Fruit fly (Drosophila melanogaster) whole organism, embryonic: ENCODE results near the gene Tim13.

Experiments
- C15 ChIP-seq: fragments of 200-800 bp; sonication (Bioruptor generic); IDR thresholded peaks from 3 replicates; pipeline ENCODE4 v1.3.6; 2022; ENCODE audit warnings: missing biosample characterization, missing genetic modification characterization
- CG10274 ChIP-seq: fragments of 200-800 bp; sonication (Bioruptor generic); optimal IDR thresholded peaks from 3 replicates; lab custom pipeline; 2017; ENCODE audit warnings: missing biosample characterization, mild to moderate bottlenecking, missing genetic modification characterization
- CG10321 ChIP-seq: fragments of 200-800 bp; sonication (Bioruptor generic); IDR thresholded peaks from 2 replicates; pipeline ENCODE4 v1.3.6; 2022; ENCODE audit warnings: missing biosample characterization, missing genetic modification characterization
- CG12155 ChIP-seq: fragments of 200-800 bp; sonication (Bioruptor generic); optimal IDR thresholded peaks from 3 replicates; lab custom pipeline; 2016; ENCODE audit warnings: missing biosample characterization, missing genetic modification characterization
- CG12769 ChIP-seq: fragments of 200-800 bp; sonication (Bioruptor generic); optimal IDR thresholded peaks from 2 replicates; lab custom pipeline; 2019; ENCODE audit warnings: missing biosample characterization, mild to moderate bottlenecking, missing genetic modification characterization, moderate library complexity
- CG12942 ChIP-seq: fragments of 200-800 bp; sonication (Bioruptor generic); optimal IDR thresholded peaks from 3 replicates; lab custom pipeline; 2016; ENCODE audit warnings: missing biosample characterization, missing genetic modification characterization
- CG13287 ChIP-seq: fragments of 200-800 bp; sonication (Bioruptor generic); IDR thresholded peaks from 2 replicates; pipeline ENCODE4 v1.3.6; 2022; ENCODE audit warnings: missing biosample characterization, missing genetic modification characterization; ENCODE audit not compliant: partially characterized antibody
- CG13894 ChIP-seq: fragments of 200-800 bp; sonication (Bioruptor generic); optimal IDR thresholded peaks from 3 replicates; lab custom pipeline; 2018; ENCODE audit warnings: missing biosample characterization, mild to moderate bottlenecking, missing genetic modification characterization, moderate library complexity
- CG14710 ChIP-seq: fragments of 200-800 bp; sonication (Bioruptor generic); optimal IDR thresholded peaks from 3 replicates; lab custom pipeline; 2019; ENCODE audit warnings: missing biosample characterization, mild to moderate bottlenecking, missing genetic modification characterization, moderate library complexity
- CG14965 ChIP-seq: fragments of 200-800 bp; sonication (Bioruptor generic); optimal IDR thresholded peaks from 2 replicates; lab custom pipeline; 2016; ENCODE audit warnings: missing biosample characterization, missing genetic modification characterization, borderline replicate concordance
- CG15479 ChIP-seq: fragments of 200-800 bp; sonication (Bioruptor generic); optimal IDR thresholded peaks from 3 replicates; lab custom pipeline; 2019; ENCODE audit warnings: missing biosample characterization, mild to moderate bottlenecking, missing genetic modification characterization, moderate library complexity
- CG1792 ChIP-seq: fragments of 200-800 bp; sonication (Bioruptor generic); optimal IDR thresholded peaks from 2 replicates; lab custom pipeline; 2016; ENCODE audit warnings: missing biosample characterization, missing genetic modification characterization
- CG1832 ChIP-seq: fragments of 200-800 bp; sonication (Bioruptor generic); optimal IDR thresholded peaks from 2 replicates; lab custom pipeline; 2017; ENCODE audit warnings: missing biosample characterization, mild to moderate bottlenecking, missing genetic modification characterization, inconsistent platforms
- CG18599 ChIP-seq: fragments of 200-800 bp; sonication (Bioruptor generic); optimal IDR thresholded peaks from 3 replicates; lab custom pipeline; 2017; ENCODE audit warnings: missing biosample characterization, missing genetic modification characterization, mild to moderate bottlenecking, moderate library complexity, missing genetic modification reagents
- CG18619 ChIP-seq: fragments of 200-800 bp; sonication (Bioruptor generic); optimal IDR thresholded peaks from 3 replicates; lab custom pipeline; 2017; ENCODE audit warnings: missing biosample characterization, mild to moderate bottlenecking, missing genetic modification characterization
- CG3847 ChIP-seq: fragments of 200-800 bp; sonication (Bioruptor generic); IDR thresholded peaks from 2 replicates; pipeline ENCODE4 v1.3.6; 2022; ENCODE audit warnings: missing biosample characterization, missing genetic modification characterization
- CG4360 ChIP-seq: fragments of 200-800 bp; sonication (Bioruptor generic); IDR thresholded peaks from 2 replicates; pipeline ENCODE4 v1.3.6; 2022; ENCODE audit warnings: missing biosample characterization, missing genetic modification characterization
- CG43689 ChIP-seq: fragments of 200-800 bp; sonication (Bioruptor generic); IDR thresholded peaks from 2 replicates; pipeline ENCODE4 v1.3.6; 2022; ENCODE audit warnings: missing biosample characterization, missing genetic modification characterization
- CG6854 ChIP-seq: fragments of 200-800 bp; sonication (Bioruptor generic); optimal IDR thresholded peaks from 3 replicates; lab custom pipeline; 2017; ENCODE audit warnings: missing biosample characterization, mild to moderate bottlenecking, missing genetic modification characterization
- CG8478 ChIP-seq: fragments of >200 bp; optimal IDR thresholded peaks from 2 replicates; lab custom pipeline; 2018
- CG8944 ChIP-seq: fragments of 200-800 bp; sonication (Bioruptor generic); optimal IDR thresholded peaks from 3 replicates; lab custom pipeline; 2016; ENCODE audit warnings: missing biosample characterization, missing genetic modification characterization
- Dip3 ChIP-seq: fragments of 200-800 bp; sonication (Bioruptor generic); optimal IDR thresholded peaks from 3 replicates; lab custom pipeline; 2016; ENCODE audit warnings: missing biosample characterization, missing genetic modification characterization
- Kr ChIP-seq: fragments of 200-800 bp; sonication (Bioruptor generic); optimal IDR thresholded peaks from 2 replicates; lab custom pipeline; 2017; ENCODE audit warnings: missing biosample characterization, mild to moderate bottlenecking, missing genetic modification characterization
- NFAT ChIP-seq: fragments of 200-800 bp; sonication (Bioruptor generic); IDR thresholded peaks from 2 replicates; pipeline ENCODE4 v1.3.6; 2022; ENCODE audit warnings: missing biosample characterization, missing genetic modification characterization
- Nf-YA ChIP-seq: fragments of 200-800 bp; sonication (Bioruptor generic); IDR thresholded peaks from 2 replicates; pipeline ENCODE4 v1.3.6; 2022; ENCODE audit warnings: missing biosample characterization, missing genetic modification characterization
- Nf-YC ChIP-seq: fragments of 200-800 bp; optimal IDR thresholded peaks from 3 replicates; lab custom pipeline; 2019; ENCODE audit warnings: missing biosample characterization, mild to moderate bottlenecking, missing genetic modification characterization, moderate library complexity
- NfI ChIP-seq: fragments of 200-800 bp; sonication (Bioruptor generic); optimal IDR thresholded peaks from 3 replicates; lab custom pipeline; 2018; ENCODE audit warnings: missing biosample characterization, mild to moderate bottlenecking, missing genetic modification characterization, moderate library complexity
- Oli ChIP-seq: fragments of 200-800 bp; sonication (Bioruptor generic); optimal IDR thresholded peaks from 2 replicates; lab custom pipeline; 2018; ENCODE audit warnings: missing biosample characterization, mild to moderate bottlenecking, missing genetic modification characterization, moderate library complexity
- YL-1 ChIP-seq: fragments of 200-800 bp; sonication (Bioruptor generic); optimal IDR thresholded peaks from 3 replicates; lab custom pipeline; 2017; ENCODE audit warnings: missing biosample characterization, mild to moderate bottlenecking, missing genetic modification characterization
- abd-A ChIP-seq: fragments of 200-800 bp; sonication (Bioruptor generic); optimal IDR thresholded peaks from 3 replicates; lab custom pipeline; 2019; ENCODE audit warnings: missing biosample characterization, mild to moderate bottlenecking, missing genetic modification characterization, moderate library complexity
- aop ChIP-seq: fragments of 200-800 bp; sonication (Bioruptor generic); IDR thresholded peaks from 2 replicates; pipeline ENCODE4 v1.3.6; 2022; ENCODE audit warnings: missing biosample characterization, missing genetic modification characterization
- ase ChIP-seq: fragments of 200-800 bp; sonication (Bioruptor generic); IDR thresholded peaks from 3 replicates; pipeline ENCODE4 v1.3.6; 2022; ENCODE audit warnings: missing biosample characterization, missing genetic modification characterization
- bbx ChIP-seq: fragments of 200-800 bp; sonication (Bioruptor generic); IDR thresholded peaks from 2 replicates; pipeline ENCODE4 v1.3.6; 2022; ENCODE audit warnings: missing biosample characterization, missing genetic modification characterization; ENCODE audit not compliant: partially characterized antibody
- btn ChIP-seq: fragments of 200-800 bp; sonication (Bioruptor generic); optimal IDR thresholded peaks from 2 replicates; lab custom pipeline; 2016; ENCODE audit warnings: missing biosample characterization, missing genetic modification characterization
- da ChIP-seq: fragments of 200-800 bp; sonication (Bioruptor generic); optimal IDR thresholded peaks from 2 replicates; lab custom pipeline; 2016; ENCODE audit warnings: missing biosample characterization, missing genetic modification characterization
- dm ChIP-seq: fragments of 200-800 bp; sonication (Bioruptor generic); optimal IDR thresholded peaks from 3 replicates; lab custom pipeline; 2016; ENCODE audit warnings: missing biosample characterization, missing genetic modification characterization
- fu2 ChIP-seq: fragments of 200-800 bp; sonication (Bioruptor generic); optimal IDR thresholded peaks from 2 replicates; lab custom pipeline; 2016; ENCODE audit warnings: missing biosample characterization, missing genetic modification characterization
- gem ChIP-seq: fragments of 200-800 bp; sonication (Bioruptor generic); optimal IDR thresholded peaks from 2 replicates; lab custom pipeline; 2019; ENCODE audit warnings: missing biosample characterization, mild to moderate bottlenecking, missing genetic modification characterization, moderate library complexity
- gro ChIP-seq: fragments of 200-800 bp; sonication (Bioruptor generic); optimal IDR thresholded peaks from 2 replicates; lab custom pipeline; 2016; ENCODE audit warnings: missing biosample characterization, missing genetic modification characterization
- luna ChIP-seq: fragments of 200-800 bp; sonication (Bioruptor generic); optimal IDR thresholded peaks from 2 replicates; lab custom pipeline; 2016; ENCODE audit warnings: missing biosample characterization, missing genetic modification characterization
- mam ChIP-seq: fragments of 200-800 bp; sonication (Bioruptor generic); optimal IDR thresholded peaks from 3 replicates; lab custom pipeline; 2016; ENCODE audit warnings: missing biosample characterization, missing genetic modification characterization
- ranshi ChIP-seq: fragments of 200-800 bp; sonication (Bioruptor generic); IDR thresholded peaks from 2 replicates; pipeline ENCODE4 v1.3.6; 2022; ENCODE audit warnings: missing biosample characterization, missing genetic modification characterization
- ro ChIP-seq: fragments of 200-800 bp; sonication (Bioruptor generic); IDR thresholded peaks from 2 replicates; pipeline ENCODE4 v1.3.6; 2022; ENCODE audit warnings: missing biosample characterization, missing genetic modification characterization
- salm ChIP-seq: fragments of 200-800 bp; sonication (Bioruptor generic); optimal IDR thresholded peaks from 2 replicates; lab custom pipeline; 2018; ENCODE audit warnings: missing biosample characterization, mild to moderate bottlenecking, missing genetic modification characterization
- schlank ChIP-seq: fragments of 200-800 bp; sonication (Bioruptor generic); optimal IDR thresholded peaks from 2 replicates; lab custom pipeline; 2018; ENCODE audit warnings: missing biosample characterization, mild to moderate bottlenecking, missing genetic modification characterization
- sens ChIP-seq: fragments of 200-800 bp; sonication (Bioruptor generic); peaks from one replicate; lab custom pipeline; 2016; ENCODE audit warnings: missing biosample characterization, missing genetic modification characterization
- sim ChIP-seq: fragments of 200-800 bp; sonication (Bioruptor generic); IDR thresholded peaks from 2 replicates; pipeline ENCODE4 v1.3.6; 2022; ENCODE audit warnings: missing biosample characterization, missing genetic modification characterization
- stwl ChIP-seq: fragments of 200-800 bp; sonication (Bioruptor generic); optimal IDR thresholded peaks from 3 replicates; lab custom pipeline; 2018; ENCODE audit warnings: missing biosample characterization, mild to moderate bottlenecking, missing genetic modification characterization, moderate library complexity
- tin ChIP-seq: fragments of 200-800 bp; sonication (Bioruptor generic); optimal IDR thresholded peaks from 3 replicates; lab custom pipeline; 2016; ENCODE audit warnings: missing biosample characterization, missing genetic modification characterization
- trh ChIP-seq: fragments of 200-800 bp; sonication (Bioruptor generic); optimal IDR thresholded peaks from 2 replicates; lab custom pipeline; 2016; ENCODE audit warnings: missing biosample characterization, missing genetic modification characterization
- wdn ChIP-seq: fragments of 200-800 bp; sonication (Bioruptor generic); IDR thresholded peaks from 2 replicates; pipeline ENCODE4 v1.3.6; 2022; ENCODE audit warnings: missing biosample characterization, missing genetic modification characterization

The Tim13 gene

dm6 chr3L:11765695-11766232, 8.5 kb downstream of the Tim13 start, which contains the start of gene loaf (continued):
- TF ChIP-seq CG1832 (peak; percentile 52), CG10321 (GFP tag; lab: Robert Waterston, UW) (peak; percentile 83), CG12155 (peak; percentile 97), sens (peak; percentile 62), Oli (no peak)
- TF ChIP-seq, all 482 proteins: peak for 26

dm6 chr3L:11764930-11765329, 9.4 kb downstream of the Tim13 start:
- TF ChIP-seq sim (GFP tag; lab: Robert Waterston, UW), result no peak
- TF ChIP-seq Kr (GFP tag; lab: Kevin White, UChicago), result peak; percentile 32
- TF ChIP-seq Nf-YC (tag; lab: Kevin White, UChicago), result peak; percentile 5
- TF ChIP-seq aop (GFP tag; lab: Robert Waterston, UW), result no peak
- TF ChIP-seq da, result no peak
- no peak for TF ChIP-seq fu2 (GFP tag; lab: Kevin White, UChicago)
- TF ChIP-seq C15 (GFP tag; lab: Robert Waterston, UW), result no peak
- no peak for TF ChIP-seq dm (GFP tag; lab: Kevin White, UChicago)
- no peak for TF ChIP-seq schlank (tag; lab: Kevin White, UChicago)
- TF ChIP-seq CG14965 (GFP tag; lab: Kevin White, UChicago), result no peak
- TF ChIP-seq CG18599 (GFP tag; lab: Kevin White, UChicago), result peak; percentile 22
- TF ChIP-seq YL-1 (GFP tag; lab: Kevin White, UChicago), result no peak
- TF ChIP-seq CG4360 (GFP tag; lab: Robert Waterston, UW), result no peak
- TF ChIP-seq CG8478, result peak; percentile 70
- TF ChIP-seq CG1792 (GFP tag; lab: Kevin White, UChicago), result no peak
- TF ChIP-seq abd-A (tag; lab: Kevin White, UChicago), result peak; percentile 13
- TF ChIP-seq gro (GFP tag; lab: Kevin White, UChicago), result no peak
- no peak for TF ChIP-seq CG3847
- no peak for TF ChIP-seq trh (GFP tag; lab: Kevin White, UChicago)
- TF ChIP-seq CG13287 (GFP tag; lab: Robert Waterston, UW), result no peak
- TF ChIP-seq gem, result no peak
- no peak for TF ChIP-seq stwl (tag; lab: Kevin White, UChicago)
- TF ChIP-seq tin (GFP tag; lab: Kevin White, UChicago), result no peak
- TF ChIP-seq ranshi (GFP tag; lab: Robert Waterston, UW), result no peak
- TF ChIP-seq Nf-YA (GFP tag; lab: Robert Waterston, UW), result no peak
- no peak for TF ChIP-seq luna (GFP tag; lab: Kevin White, UChicago)
- no peak for TF ChIP-seq ro (GFP tag; lab: Robert Waterston, UW)
- no peak for TF ChIP-seq bbx
- TF ChIP-seq mam, result no peak
- TF ChIP-seq wdn (GFP tag; lab: Robert Waterston, UW), result no peak
- TF ChIP-seq ase, result no peak
- TF ChIP-seq salm (tag; lab: Kevin White, UChicago), result no peak
- TF ChIP-seq CG13894 (tag; lab: Kevin White, UChicago), result peak; percentile 10
- TF ChIP-seq CG15479 (GFP tag; lab: Kevin White, UChicago), result peak; percentile 45
- TF ChIP-seq Dip3, result no peak
- no peak for TF ChIP-seq CG12769 (tag; lab: Kevin White, UChicago)
- no peak for TF ChIP-seq NfI
- no peak for TF ChIP-seq CG8944 (GFP tag; lab: Kevin White, UChicago)
- no peak for TF ChIP-seq CG18619
- TF ChIP-seq CG43689, result no peak
- TF ChIP-seq CG12942 (GFP tag; lab: Kevin White, UChicago), result no peak
- TF ChIP-seq CG10274, result no peak
- no peak for TF ChIP-seq CG14710 (tag; lab: Kevin White, UChicago)
- no peak for TF ChIP-seq CG6854
- no peak for TF ChIP-seq NFAT (GFP tag; lab: Robert Waterston, UW)
- peak; percentile 51; the same call in 1 of the 2 replicates for TF ChIP-seq CG10321 (GFP tag; lab: Robert Waterston, UW)
- TF ChIP-seq btn (GFP tag; lab: Kevin White, UChicago), result no peak
